Fruit fly (Drosophila melanogaster): ENCODE measurements around the gene CG42675.

CG42675 gene

dm6 chr3R:5862032-5862641 is 48.7 kb downstream of the CG42675 start, which contains the start of gene CG2017 (continued):
- TF ChIP-seq Elba2 (GFP tag; optimal IDR thresholded peaks at IDR 0.05) (no peak), salm (tag; optimal IDR thresholded peaks at IDR 0.05) (no peak), CG33213 (GFP tag; optimal IDR thresholded peaks at IDR 0.05) (peak; percentile 68), Ada2b (GFP tag; IDR thresholded peaks at IDR 0.05) (no peak), oc (tag; optimal IDR thresholded peaks at IDR 0.05) (no peak), CG6683 (GFP tag; optimal IDR thresholded peaks at IDR 0.05) (no peak), Chrac-16 (GFP tag; optimal IDR thresholded peaks at IDR 0.05) (peak; percentile 41), Doc2 (GFP tag; IDR thresholded peaks at IDR 0.05) (no peak), CG7987 (GFP tag; optimal IDR thresholded peaks at IDR 0.05) (peak; percentile 51), CG32532 (GFP tag; IDR thresholded peaks at IDR 0.05) (peak; percentile 52; the same call in 1 of the 2 replicates), Dp (GFP tag; optimal IDR thresholded peaks at IDR 0.05) (peak; percentile 82), CTCF (GFP tag; optimal IDR thresholded peaks at IDR 0.05) (peak; percentile 31), CG31224 (GFP tag; IDR thresholded peaks at IDR 0.05) (0 out of 2 replicates have a peak, but pooled peaks have one; percentile 17), Mrtf (GFP tag; IDR thresholded peaks at IDR 0.05) (no peak), jumu (GFP tag; optimal IDR thresholded peaks at IDR 0.05) (peak; percentile 61), CG2202 (tag; optimal IDR thresholded peaks at IDR 0.05) (no peak), CG17186 (GFP tag; optimal IDR thresholded peaks at IDR 0.05) (peak; percentile 89), tup (GFP tag; optimal IDR thresholded peaks at IDR 0.05) (no peak), kah (GFP tag; optimal IDR thresholded peaks at IDR 0.05) (no peak), hkb (optimal IDR thresholded peaks at IDR 0.05) (no peak), hkb (GFP tag; IDR thresholded peaks at IDR 0.05) (no peak), Dfd (GFP tag; optimal IDR thresholded peaks at IDR 0.05) (no peak), CG13296 (GFP tag; optimal IDR thresholded peaks at IDR 0.05) (no peak), zen2 (GFP tag; IDR thresholded peaks at IDR 0.05; ENCODE audit: partially characterized antibody) (no peak), CG30020 (tag; optimal IDR thresholded peaks at IDR 0.05) (no peak), HmgD (GFP tag; optimal IDR thresholded peaks at IDR 0.05) (peak; percentile 60), Hr3 (GFP tag; optimal IDR thresholded peaks at IDR 0.05) (peak; percentile 44), unpg (GFP tag; optimal IDR thresholded peaks at IDR 0.05) (no peak), nerfin-1 (tag; optimal IDR thresholded peaks at IDR 0.05) (peak; percentile 35), Adf1 (GFP tag; IDR thresholded peaks at IDR 0.05) (no peak), Dek (tag; optimal IDR thresholded peaks at IDR 0.05) (no peak), Camta (GFP tag; optimal IDR thresholded peaks at IDR 0.05) (peak; percentile 19), Drgx (GFP tag; IDR thresholded peaks at IDR 0.05) (no peak), E2f2 (GFP tag; IDR thresholded peaks at IDR 0.05) (peak; percentile 85), shn (GFP tag; optimal IDR thresholded peaks at IDR 0.05) (peak; percentile 68), btn (GFP tag; optimal IDR thresholded peaks at IDR 0.05) (no peak), fd3F (GFP tag; optimal IDR thresholded peaks at IDR 0.05) (no peak), cg (GFP tag; optimal IDR thresholded peaks at IDR 0.05) (no peak), knrl (GFP tag; IDR thresholded peaks at IDR 0.05; ENCODE audit: partially characterized antibody) (no peak; the same call in 2 of the 3 replicates), wdn (GFP tag; IDR thresholded peaks at IDR 0.05) (no peak), lola (GFP tag; optimal IDR thresholded peaks at IDR 0.05) (no peak), jigr1 (GFP tag; IDR thresholded peaks at IDR 0.05) (no peak), CG12744 (GFP tag; optimal IDR thresholded peaks at IDR 0.05) (peak; percentile 20), CG2875 (GFP tag; optimal IDR thresholded peaks at IDR 0.05) (peak; percentile 15), CG10959 (GFP tag; IDR thresholded peaks at IDR 0.05) (no peak), lbe (GFP tag; optimal IDR thresholded peaks at IDR 0.05) (no peak), lilli (GFP tag; optimal IDR thresholded peaks at IDR 0.05) (peak; percentile 29), CG18619 (GFP tag; optimal IDR thresholded peaks at IDR 0.05) (peak; percentile 25), CG16815 (GFP tag; optimal IDR thresholded peaks at IDR 0.05) (no peak), CG31388 (GFP tag; optimal IDR thresholded peaks at IDR 0.05) (no peak), pzg (GFP tag; optimal IDR thresholded peaks at IDR 0.05) (peak; percentile 94)
